Fruit fly (Drosophila melanogaster) whole organism, embryonic: ENCODE results near the gene CG17687.

Experiments
- ATbp ChIP-seq: fragments of 200-800 bp; sonication (Bioruptor generic); optimal IDR thresholded peaks from 2 replicates; lab custom pipeline; 2017; ENCODE audit warnings: missing biosample characterization, mild to moderate bottlenecking, missing genetic modification characterization, missing genetic modification reagents
- Abd-B ChIP-seq: fragments of 200-800 bp; sonication (Bioruptor generic); optimal IDR thresholded peaks from 2 replicates; lab custom pipeline; 2018; ENCODE audit warnings: missing biosample characterization, mild to moderate bottlenecking, missing genetic modification characterization, moderate library complexity
- Adf1 ChIP-seq: fragments of 200-800 bp; sonication (Bioruptor generic); IDR thresholded peaks from 2 replicates; pipeline ENCODE4 v1.3.6; 2022; ENCODE audit warnings: missing biosample characterization, missing genetic modification characterization
- B-H2 ChIP-seq: fragments of 200-800 bp; sonication (Bioruptor generic); optimal IDR thresholded peaks from 2 replicates; lab custom pipeline; 2018; ENCODE audit warnings: missing biosample characterization, mild to moderate bottlenecking, missing genetic modification characterization
- CG10209 ChIP-seq: fragments of 200-800 bp; sonication (Bioruptor generic); optimal IDR thresholded peaks from 3 replicates; lab custom pipeline; 2017; ENCODE audit warnings: missing biosample characterization, mild to moderate bottlenecking, missing genetic modification characterization, missing genetic modification reagents
- CG10543 ChIP-seq: fragments of 200-800 bp; sonication (Bioruptor generic); optimal IDR thresholded peaks from 3 replicates; lab custom pipeline; 2017; ENCODE audit warnings: missing biosample characterization, mild to moderate bottlenecking, missing genetic modification characterization, moderate library complexity
- CG11560 ChIP-seq: fragments of 200-800 bp; sonication (Bioruptor generic); IDR thresholded peaks from 3 replicates; pipeline ENCODE4 v1.3.6; 2022; ENCODE audit warnings: missing biosample characterization, missing genetic modification characterization
- CG11695 ChIP-seq: fragments of 200-800 bp; sonication (Bioruptor generic); IDR thresholded peaks from 3 replicates; pipeline ENCODE4 v1.3.6; 2022; ENCODE audit warnings: missing biosample characterization, missing genetic modification characterization
- CG12104 ChIP-seq: fragments of 200-800 bp; sonication (Bioruptor generic); optimal IDR thresholded peaks from 3 replicates; lab custom pipeline; 2016; ENCODE audit warnings: missing biosample characterization, missing genetic modification characterization
- CG13624 ChIP-seq: fragments of 200-800 bp; sonication (Bioruptor generic); optimal IDR thresholded peaks from 2 replicates; lab custom pipeline; 2016; ENCODE audit warnings: missing biosample characterization, missing genetic modification characterization
- CG15011 ChIP-seq: fragments of 200-800 bp; sonication (Bioruptor generic); optimal IDR thresholded peaks from 3 replicates; lab custom pipeline; 2018; ENCODE audit warnings: missing biosample characterization, mild to moderate bottlenecking, missing genetic modification characterization
- CG15514 ChIP-seq: fragments of 200-800 bp; sonication (Bioruptor generic); optimal IDR thresholded peaks from 3 replicates; lab custom pipeline; 2017; ENCODE audit warnings: missing biosample characterization, missing genetic modification characterization, mild to moderate bottlenecking, moderate library complexity, missing genetic modification reagents
- CG17328 ChIP-seq: fragments of 200-800 bp; sonication (Bioruptor generic); IDR thresholded peaks from 2 replicates; pipeline ENCODE4 v1.3.6; 2022; ENCODE audit warnings: missing biosample characterization, missing genetic modification characterization
- CG1832 ChIP-seq: fragments of 200-800 bp; sonication (Bioruptor generic); optimal IDR thresholded peaks from 2 replicates; lab custom pipeline; 2017; ENCODE audit warnings: missing biosample characterization, mild to moderate bottlenecking, missing genetic modification characterization, inconsistent platforms
- CG18599 ChIP-seq: fragments of 200-800 bp; sonication (Bioruptor generic); optimal IDR thresholded peaks from 3 replicates; lab custom pipeline; 2017; ENCODE audit warnings: missing biosample characterization, missing genetic modification characterization, mild to moderate bottlenecking, moderate library complexity, missing genetic modification reagents
- CG2712 ChIP-seq: fragments of 200-800 bp; optimal IDR thresholded peaks from 3 replicates; lab custom pipeline; 2019; ENCODE audit warnings: missing biosample characterization, mild to moderate bottlenecking, missing genetic modification characterization, moderate library complexity
- CG2889 ChIP-seq: fragments of 200-800 bp; sonication (Bioruptor generic); IDR thresholded peaks from 3 replicates; pipeline ENCODE4 v1.3.6; 2022; ENCODE audit warnings: missing biosample characterization, missing genetic modification characterization
- CG32767 ChIP-seq: fragments of 200-800 bp; sonication (Bioruptor generic); IDR thresholded peaks from 2 replicates; pipeline ENCODE4 v1.3.6; 2022; ENCODE audit warnings: missing biosample characterization, missing genetic modification characterization
- CG3281 ChIP-seq: fragments of 200-800 bp; sonication (Bioruptor generic); optimal IDR thresholded peaks from 3 replicates; lab custom pipeline; 2017; ENCODE audit warnings: missing biosample characterization, mild to moderate bottlenecking, missing genetic modification characterization
- CG34376 ChIP-seq: fragments of 200-800 bp; sonication (Bioruptor generic); optimal IDR thresholded peaks from 2 replicates; lab custom pipeline; 2018; ENCODE audit warnings: missing biosample characterization, mild to moderate bottlenecking, missing genetic modification characterization
- CG6791 ChIP-seq: fragments of 200-800 bp; sonication (Bioruptor generic); IDR thresholded peaks from 3 replicates; pipeline ENCODE4 v1.3.6; 2022; ENCODE audit warnings: missing biosample characterization, missing genetic modification characterization; ENCODE audit not compliant: partially characterized antibody
- CG7745 ChIP-seq: fragments of 200-800 bp; sonication (Bioruptor generic); optimal IDR thresholded peaks from 2 replicates; lab custom pipeline; 2018; ENCODE audit warnings: missing biosample characterization, mild to moderate bottlenecking, missing genetic modification characterization, moderate library complexity
- CG8944 ChIP-seq: fragments of 200-800 bp; sonication (Bioruptor generic); optimal IDR thresholded peaks from 3 replicates; lab custom pipeline; 2016; ENCODE audit warnings: missing biosample characterization, missing genetic modification characterization
- CG9727 ChIP-seq: fragments of 200-800 bp; sonication (Bioruptor generic); optimal IDR thresholded peaks from 3 replicates; lab custom pipeline; 2017; ENCODE audit warnings: missing biosample characterization, mild to moderate bottlenecking, missing genetic modification characterization
- Chrac-16 ChIP-seq: fragments of 200-800 bp; sonication (Bioruptor generic); optimal IDR thresholded peaks from 3 replicates; lab custom pipeline; 2016; ENCODE audit warnings: missing biosample characterization, missing genetic modification characterization
- CoRest ChIP-seq: fragments of 200-800 bp; sonication (Bioruptor generic); optimal IDR thresholded peaks from 3 replicates; lab custom pipeline; 2018; ENCODE audit warnings: missing biosample characterization, mild to moderate bottlenecking, missing genetic modification characterization, moderate library complexity
- Drgx ChIP-seq: fragments of 200-800 bp; sonication (Bioruptor generic); IDR thresholded peaks from 2 replicates; pipeline ENCODE4 v1.3.6; 2022; ENCODE audit warnings: missing biosample characterization, missing genetic modification characterization
- Fer2 ChIP-seq: fragments of 200-800 bp; sonication (Bioruptor generic); optimal IDR thresholded peaks from 2 replicates; lab custom pipeline; 2018; ENCODE audit warnings: missing biosample characterization, mild to moderate bottlenecking, missing genetic modification characterization, moderate library complexity
- Gug ChIP-seq: fragments of 200-800 bp; sonication (Bioruptor generic); IDR thresholded peaks from 4 replicates; pipeline ENCODE4 v1.3.6; 2022; ENCODE audit warnings: missing biosample characterization, missing genetic modification characterization
- HLH3B ChIP-seq: fragments of 200-800 bp; sonication (Bioruptor generic); IDR thresholded peaks from 2 replicates; pipeline ENCODE4 v1.3.6; 2022; ENCODE audit warnings: missing biosample characterization, missing genetic modification characterization
- Med ChIP-seq: fragments of 200-800 bp; sonication (Bioruptor generic); peaks from one replicate; lab custom pipeline; 2016; ENCODE audit warnings: missing biosample characterization, missing genetic modification characterization, mild to moderate bottlenecking, inconsistent platforms, moderate library complexity
- Mes4 ChIP-seq: fragments of 200-800 bp; sonication (Bioruptor generic); optimal IDR thresholded peaks from 2 replicates; lab custom pipeline; 2016; ENCODE audit warnings: missing biosample characterization, missing genetic modification characterization
- Nf-YB ChIP-seq: fragments of 200-800 bp; sonication (Bioruptor generic); optimal IDR thresholded peaks from 3 replicates; lab custom pipeline; 2019; ENCODE audit warnings: missing biosample characterization, mild to moderate bottlenecking, missing genetic modification characterization, moderate library complexity
- Oli ChIP-seq: fragments of 200-800 bp; sonication (Bioruptor generic); optimal IDR thresholded peaks from 2 replicates; lab custom pipeline; 2018; ENCODE audit warnings: missing biosample characterization, mild to moderate bottlenecking, missing genetic modification characterization, moderate library complexity
- Optix ChIP-seq: fragments of 200-800 bp; sonication (Bioruptor generic); IDR thresholded peaks from 3 replicates; pipeline ENCODE4 v1.3.6; 2022; ENCODE audit warnings: missing biosample characterization, missing genetic modification characterization
- Pdp1 ChIP-seq, 2 experiments: fragments of 200-800 bp; sonication (Bioruptor generic); optimal IDR thresholded peaks; 3 replicates each; lab custom pipeline; 2016; ENCODE audit warnings: missing biosample characterization in 2 of 2, missing genetic modification characterization in 2 of 2, mild to moderate bottlenecking in 1 of 2, moderate library complexity in 1 of 2
- Rfx ChIP-seq: fragments of 200-800 bp; sonication (Bioruptor generic); IDR thresholded peaks from 2 replicates; pipeline ENCODE4 v1.3.6; 2022; ENCODE audit warnings: missing biosample characterization, missing genetic modification characterization
- al ChIP-seq: fragments of 200-800 bp; sonication (Bioruptor generic); IDR thresholded peaks from 2 replicates; pipeline ENCODE4 v1.3.6; 2022; ENCODE audit warnings: missing biosample characterization, missing genetic modification characterization
- az2 ChIP-seq: fragments of 200-800 bp; sonication (Bioruptor generic); optimal IDR thresholded peaks from 3 replicates; lab custom pipeline; 2016; ENCODE audit warnings: missing biosample characterization, missing genetic modification characterization
- caup ChIP-seq: fragments of 200-800 bp; sonication (Bioruptor generic); optimal IDR thresholded peaks from 3 replicates; lab custom pipeline; 2017; ENCODE audit warnings: missing biosample characterization, mild to moderate bottlenecking, missing genetic modification characterization, moderate library complexity; ENCODE audit not compliant: severe bottlenecking
- crol ChIP-seq: fragments of 200-800 bp; sonication (Bioruptor generic); IDR thresholded peaks from 2 replicates; pipeline ENCODE4 v1.3.6; 2022; ENCODE audit warnings: missing biosample characterization, missing genetic modification characterization
- danr ChIP-seq: fragments of 200-800 bp; sonication (Bioruptor generic); IDR thresholded peaks from 2 replicates; pipeline ENCODE4 v1.3.6; 2022; ENCODE audit warnings: missing biosample characterization, missing genetic modification characterization
- gce ChIP-seq: fragments of 200-800 bp; sonication (Bioruptor generic); IDR thresholded peaks from 3 replicates; pipeline ENCODE4 v1.3.6; 2022; ENCODE audit warnings: missing biosample characterization, missing genetic modification characterization
- gsb-n ChIP-seq: fragments of 200-800 bp; sonication (Bioruptor generic); optimal IDR thresholded peaks from 3 replicates; lab custom pipeline; 2018; ENCODE audit warnings: missing biosample characterization, mild to moderate bottlenecking, missing genetic modification characterization
- ind ChIP-seq: fragments of 200-800 bp; sonication (Bioruptor generic); optimal IDR thresholded peaks from 3 replicates; lab custom pipeline; 2016; ENCODE audit warnings: missing biosample characterization, missing genetic modification characterization
- prd ChIP-seq, 3 experiments: fragments of >200 bp in 2 of 3; fragments of 200-800 bp in 1 of 3; sonication (Bioruptor generic) in 1 of 3; optimal IDR thresholded peaks in 2 of 3; IDR thresholded peaks in 1 of 3; 2 replicates in 2 of 3; 3 replicates in 1 of 3; pipeline versions ENCODE4 v1.3.6 to Lab custom; 2017 to 2022; ENCODE audit warnings: missing biosample characterization in 1 of 3, missing genetic modification characterization in 1 of 3
- sd ChIP-seq: fragments of 200-800 bp; sonication (Bioruptor generic); optimal IDR thresholded peaks from 3 replicates; lab custom pipeline; 2018; ENCODE audit warnings: missing biosample characterization, mild to moderate bottlenecking, missing genetic modification characterization, moderate library complexity
- sqz ChIP-seq: fragments of 200-800 bp; sonication (Bioruptor generic); optimal IDR thresholded peaks from 3 replicates; lab custom pipeline; 2018; ENCODE audit warnings: missing biosample characterization, mild to moderate bottlenecking, missing genetic modification characterization

Gene CG17687

DNA sequence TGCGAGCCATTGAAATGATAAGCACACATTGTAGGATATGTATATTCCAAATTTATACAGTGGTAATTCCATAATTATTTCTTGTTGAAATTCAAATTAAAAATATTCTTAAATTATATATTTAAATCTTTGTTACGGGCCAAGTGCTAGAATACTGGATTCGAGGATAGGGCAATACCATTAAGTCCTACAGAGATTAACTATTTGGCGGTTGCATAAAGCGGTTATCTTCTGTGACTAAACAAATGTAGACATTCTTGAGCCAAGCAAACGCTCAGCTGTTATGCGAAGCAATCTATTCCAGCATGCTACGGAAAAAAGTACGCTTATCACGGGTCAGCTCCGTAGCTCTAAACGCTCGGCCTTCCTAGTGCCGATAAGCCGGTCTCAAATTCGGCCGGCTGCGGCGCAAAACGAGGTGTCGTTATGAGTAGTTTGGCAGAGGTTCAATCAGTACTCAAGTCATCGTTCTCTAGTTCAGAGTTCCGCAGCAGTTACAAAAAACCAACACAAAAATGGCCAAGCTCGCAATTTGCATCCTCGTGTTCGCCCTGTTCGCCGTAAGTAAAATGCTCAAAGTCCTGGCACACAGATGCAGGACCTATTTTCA lies 7.4 kb downstream of the CG17687 start, which contains the start of gene Nplp2 (continued):
- peak; percentile 68 for TF ChIP-seq Med (GFP tag; lab: Kevin White, UChicago)
- TF ChIP-seq crol = no peak
- TF ChIP-seq sqz (GFP tag; lab: Kevin White, UChicago) = peak; percentile 8
- TF ChIP-seq Chrac-16 (GFP tag; lab: Kevin White, UChicago) = peak; percentile 9
- TF ChIP-seq CG11560 (tag; lab: Robert Waterston, UW) = peak; percentile 47; the same call in 1 of the 3 replicates
- TF ChIP-seq Adf1 (GFP tag; lab: Robert Waterston, UW) = 0 out of 2 replicates have a peak, but pooled peaks have one; percentile 30
- peak; percentile 56 for TF ChIP-seq az2 (GFP tag; lab: Kevin White, UChicago)
- TF ChIP-seq gsb-n = peak; percentile 32
- TF ChIP-seq sd = peak; percentile 57
- peak; percentile 16; the same call in 1 of the 2 replicates for TF ChIP-seq danr (GFP tag; lab: Robert Waterston, UW)
- TF ChIP-seq Drgx (GFP tag; lab: Robert Waterston, UW) = no peak
- peak; percentile 14 for TF ChIP-seq ATbp (GFP tag; lab: Kevin White, UChicago)
- no peak for TF ChIP-seq CG7745
- 0 out of 2 replicates have a peak, but pooled peaks have one; percentile 47 for TF ChIP-seq CG32767
- TF ChIP-seq CG1832 (GFP tag; lab: Kevin White, UChicago) = no peak
- peak; percentile 92 for TF ChIP-seq CG13624 (GFP tag; lab: Kevin White, UChicago)
- TF ChIP-seq CG8944 (GFP tag; lab: Kevin White, UChicago) = no peak
- peak; percentile 15 for TF ChIP-seq CG15011 (GFP tag; lab: Kevin White, UChicago)
- TF ChIP-seq Fer2 (tag; lab: Kevin White, UChicago) = no peak
- peak; percentile 62 for TF ChIP-seq CG18599 (GFP tag; lab: Kevin White, UChicago)
- peak; percentile 26 for TF ChIP-seq CG12104 (GFP tag; lab: Kevin White, UChicago)
- peak; percentile 66 for TF ChIP-seq Abd-B
- TF ChIP-seq Nf-YB = peak; percentile 12
- TF ChIP-seq CG10209 (GFP tag; lab: Kevin White, UChicago) = peak; percentile 56
- TF ChIP-seq prd (optimal IDR thresholded peaks at IDR 0.05; lab: Kevin White, UChicago) = no peak
- TF ChIP-seq prd (GFP tag; IDR thresholded peaks at IDR 0.05; lab: Robert Waterston, UW) = peak; percentile 73
- peak; percentile 19 for TF ChIP-seq caup (GFP tag; lab: Kevin White, UChicago)
- TF ChIP-seq CG10543 (GFP tag; lab: Kevin White, UChicago) = peak; percentile 30
- peak; percentile 41; the same call in 1 of the 4 replicates for TF ChIP-seq Gug
- TF ChIP-seq CG17328 (GFP tag; lab: Robert Waterston, UW) = peak; percentile 33; the same call in 1 of the 2 replicates
- TF ChIP-seq HLH3B (GFP tag; lab: Robert Waterston, UW) = peak; percentile 44; the same call in 1 of the 2 replicates
- peak; percentile 40; the same call in 1 of the 3 replicates for TF ChIP-seq gce (GFP tag; lab: Robert Waterston, UW)
- peak; percentile 51 for TF ChIP-seq CG9727 (GFP tag; lab: Kevin White, UChicago)
- TF ChIP-seq Pdp1 (GFP tag; optimal IDR thresholded peaks at IDR 0.05; lab: Kevin White, UChicago) = peak in 1 of 2 experiments; percentile 56
- peak; percentile 62 for TF ChIP-seq B-H2
- peak; percentile 46 for TF ChIP-seq CG34376 (GFP tag; lab: Kevin White, UChicago)
- TF ChIP-seq CoRest (tag; lab: Kevin White, UChicago) = peak; percentile 71
- TF ChIP-seq Mes4 = no peak
- TF ChIP-seq CG3281 (GFP tag; lab: Kevin White, UChicago) = peak; percentile 42
- peak; percentile 86 for TF ChIP-seq Rfx
- TF ChIP-seq CG6791 (GFP tag; lab: Robert Waterston, UW) = no peak
- TF ChIP-seq al (GFP tag; lab: Robert Waterston, UW) = peak; percentile 35; the same call in 1 of the 2 replicates
- TF ChIP-seq ind (GFP tag; lab: Kevin White, UChicago) = peak; percentile 22
- peak; percentile 46; the same call in 1 of the 3 replicates for TF ChIP-seq CG2889
- 0 out of 3 replicates have a peak, but pooled peaks have one; percentile 39 for TF ChIP-seq CG11695 (GFP tag; lab: Robert Waterston, UW)
- TF ChIP-seq Optix (GFP tag; lab: Robert Waterston, UW) = no peak
- peak; percentile 65 for TF ChIP-seq Oli (tag; lab: Kevin White, UChicago)
- TF ChIP-seq CG15514 = peak; percentile 13
- no peak for TF ChIP-seq CG2712 (tag; lab: Kevin White, UChicago)
